Worm (Caenorhabditis elegans) whole organism, L4 larva: ENCODE results near the gene fbxb-16.

Experiments
- ama-1 ChIP-seq: fragments of 150-350 bp; optimal IDR thresholded peaks from 2 replicates; lab custom pipeline; 2014; ENCODE audit warnings: inconsistent platforms, mixed read lengths
- ceh-28 ChIP-seq: fragments of 150-350 bp; optimal IDR thresholded peaks from 2 replicates; lab custom pipeline; 2014; ENCODE audit warnings: missing biosample characterization, missing genetic modification reagents, missing genetic modification characterization
- ceh-82 ChIP-seq: sonication (generic microtip); optimal IDR thresholded peaks from 2 replicates; lab custom pipeline; 2017; ENCODE audit warnings: missing biosample characterization, missing genetic modification characterization
- egl-27 ChIP-seq: sonication (generic microtip); optimal IDR thresholded peaks from 3 replicates; lab custom pipeline; 2017; ENCODE audit warnings: missing biosample characterization, missing genetic modification reagents, missing genetic modification characterization
- lin-1 ChIP-seq: fragments of 200-800 bp; sonication (Bioruptor generic); IDR thresholded peaks from 2 replicates; pipeline ENCODE4 v1.3.6; 2022; ENCODE audit warnings: missing genetic modification reagents, missing genetic modification characterization, missing compliant biosample characterization
- lin-39 ChIP-seq: fragments of 150-350 bp; optimal IDR thresholded peaks from 2 replicates; lab custom pipeline; 2014; ENCODE audit warnings: missing biosample characterization, missing genetic modification reagents, missing genetic modification characterization
- nhr-10 ChIP-seq: fragments of 150-350 bp; optimal IDR thresholded peaks from 2 replicates; lab custom pipeline; 2014; ENCODE audit warnings: missing biosample characterization, missing genetic modification characterization
- nhr-111 ChIP-seq: fragments of 200-800 bp; sonication (Bioruptor generic); optimal IDR thresholded peaks from 2 replicates; lab custom pipeline; 2018; ENCODE audit warnings: mild to moderate bottlenecking, missing genetic modification characterization, missing compliant biosample characterization
- skn-1 ChIP-seq: fragments of 150-350 bp; optimal IDR thresholded peaks from 2 replicates; lab custom pipeline; 2014; ENCODE audit warnings: missing biosample characterization, missing genetic modification characterization
- snpc-4 ChIP-seq: fragments of 150-350 bp; optimal IDR thresholded peaks from 2 replicates; lab custom pipeline; 2014; ENCODE audit warnings: missing biosample characterization, missing genetic modification characterization
- zag-1 ChIP-seq: fragments of 150-350 bp; optimal IDR thresholded peaks from 2 replicates; lab custom pipeline; 2014; ENCODE audit warnings: missing biosample characterization, missing genetic modification characterization
- zip-11 ChIP-seq: fragments of 200-800 bp; sonication (Bioruptor generic); IDR thresholded peaks from 2 replicates; pipeline ENCODE4 v1.3.6; 2022; ENCODE audit warnings: missing genetic modification characterization, missing compliant biosample characterization

- TF ChIP-seq egl-27 (tag; lab: Kevin White, UChicago) = no peak
- no peak for TF ChIP-seq ceh-82 (tag; lab: Kevin White, UChicago)
- no peak for TF ChIP-seq skn-1 (tag; lab: Kevin White, UChicago)
- TF ChIP-seq nhr-10 = no peak
- TF ChIP-seq ceh-28 (tag; lab: Kevin White, UChicago) = no peak
- TF ChIP-seq zip-11 (GFP tag; lab: Robert Waterston, UW) = no peak
- TF ChIP-seq nhr-111 (GFP tag; lab: Kevin White, UChicago) = no peak
- no peak for TF ChIP-seq lin-1 (GFP tag; lab: Robert Waterston, UW)
- TF ChIP-seq ama-1 (lab: Kevin White, UChicago) = no peak
- no peak for TF ChIP-seq snpc-4 (tag; lab: Kevin White, UChicago)
- no peak for TF ChIP-seq zag-1 (tag; lab: Kevin White, UChicago)
- TF ChIP-seq lin-39 = no peak
These were observed 48.7 kb downstream of the fbxb-16 start for ce11 chrII:1603049-1603448.
